Fruit fly (Drosophila melanogaster) whole organism, embryonic: Measurements from ENCODE around the gene cysu.

ENCODE experiments used
- CG11398 ChIP-seq: fragments of 200-800 bp; sonication (Bioruptor generic); optimal IDR thresholded peaks from 2 replicates; lab custom pipeline; 2016; ENCODE audit warnings: missing biosample characterization, missing genetic modification characterization
- CG1647 ChIP-seq: fragments of 200-800 bp; sonication (Bioruptor generic); optimal IDR thresholded peaks from 3 replicates; lab custom pipeline; 2016; ENCODE audit warnings: missing biosample characterization, missing genetic modification characterization
- CG8765 ChIP-seq: fragments of 200-800 bp; sonication (Bioruptor generic); IDR thresholded peaks from 2 replicates; pipeline ENCODE4 v1.3.6; 2022; ENCODE audit warnings: missing biosample characterization, missing genetic modification characterization
- HLHmδ ChIP-seq: fragments of 200-800 bp; sonication (Bioruptor generic); optimal IDR thresholded peaks from 2 replicates; lab custom pipeline; 2018; ENCODE audit warnings: missing biosample characterization, mild to moderate bottlenecking, missing genetic modification characterization, moderate library complexity
- Opbp ChIP-seq: fragments of 200-800 bp; sonication (Bioruptor generic); IDR thresholded peaks from 3 replicates; pipeline ENCODE4 v1.3.6; 2022; ENCODE audit warnings: missing biosample characterization, missing genetic modification characterization; ENCODE audit not compliant: partially characterized antibody
- Spps ChIP-seq: fragments of 200-800 bp; sonication (Bioruptor generic); optimal IDR thresholded peaks from 2 replicates; lab custom pipeline; 2018; ENCODE audit warnings: missing biosample characterization, mild to moderate bottlenecking, missing genetic modification characterization
- ash1 ChIP-seq: fragments of 200-800 bp; sonication (Bioruptor generic); optimal IDR thresholded peaks from 2 replicates; lab custom pipeline; 2018; ENCODE audit warnings: missing biosample characterization, mild to moderate bottlenecking, missing genetic modification characterization
- ato ChIP-seq: fragments of 200-800 bp; sonication (Bioruptor generic); IDR thresholded peaks from 2 replicates; pipeline ENCODE4 v1.3.6; 2022; ENCODE audit warnings: missing biosample characterization, missing genetic modification characterization; ENCODE audit not compliant: partially characterized antibody
- dan ChIP-seq: fragments of 200-800 bp; sonication (Bioruptor generic); IDR thresholded peaks from 2 replicates; pipeline ENCODE4 v1.3.6; 2022; ENCODE audit warnings: missing biosample characterization, missing genetic modification characterization
- pnt ChIP-seq: fragments of 200-800 bp; sonication (Bioruptor generic); optimal IDR thresholded peaks from 3 replicates; lab custom pipeline; 2016; ENCODE audit warnings: missing biosample characterization, missing genetic modification characterization
- tgo ChIP-seq: fragments of 200-800 bp; sonication (Bioruptor generic); IDR thresholded peaks from 3 replicates; pipeline ENCODE4 v1.3.6; 2022; ENCODE audit warnings: missing biosample characterization, missing genetic modification characterization
- trem ChIP-seq: fragments of 200-800 bp; optimal IDR thresholded peaks from 3 replicates; lab custom pipeline; 2019; ENCODE audit warnings: missing biosample characterization, mild to moderate bottlenecking, missing genetic modification characterization, moderate library complexity

DNA sequence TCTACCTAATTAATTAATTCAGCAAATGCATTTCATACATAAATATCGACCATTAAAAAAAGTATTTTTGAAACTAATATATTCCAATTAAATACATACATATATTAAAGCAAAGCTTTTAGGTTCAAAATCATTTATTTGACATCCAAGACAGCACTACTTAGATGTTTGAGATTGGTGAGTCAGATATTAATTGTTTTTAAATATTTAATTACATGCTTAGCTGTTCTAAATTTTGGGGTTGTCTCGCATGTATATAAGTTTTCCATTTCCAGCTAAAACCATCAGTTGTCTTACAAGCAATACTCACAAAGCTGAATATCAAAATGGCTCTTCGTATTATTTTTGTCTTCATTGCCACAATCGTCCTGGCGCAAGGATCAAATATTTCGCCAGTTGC is 7.1 kb upstream of the cysu start, which contains the start of gene CG42834:
- TF ChIP-seq pnt (GFP tag; lab: Kevin White, UChicago), result no peak
- no peak for TF ChIP-seq Spps
- TF ChIP-seq CG8765, result no peak
- no peak for TF ChIP-seq CG11398 (GFP tag; lab: Kevin White, UChicago)
- no peak for TF ChIP-seq ato (GFP tag; lab: Robert Waterston, UW)
- TF ChIP-seq HLHmδ (GFP tag; lab: Kevin White, UChicago), result no peak
- no peak for TF ChIP-seq trem
- TF ChIP-seq Opbp, result no peak
- no peak for TF ChIP-seq dan (GFP tag; lab: Robert Waterston, UW)
- no peak for TF ChIP-seq tgo (GFP tag; lab: Robert Waterston, UW)
- no peak for TF ChIP-seq ash1 (GFP tag; lab: Kevin White, UChicago)
- no peak for TF ChIP-seq CG1647 (GFP tag; lab: Kevin White, UChicago)
